Worm (Caenorhabditis elegans): ENCODE data around the gene sqv-8.

DNA sequence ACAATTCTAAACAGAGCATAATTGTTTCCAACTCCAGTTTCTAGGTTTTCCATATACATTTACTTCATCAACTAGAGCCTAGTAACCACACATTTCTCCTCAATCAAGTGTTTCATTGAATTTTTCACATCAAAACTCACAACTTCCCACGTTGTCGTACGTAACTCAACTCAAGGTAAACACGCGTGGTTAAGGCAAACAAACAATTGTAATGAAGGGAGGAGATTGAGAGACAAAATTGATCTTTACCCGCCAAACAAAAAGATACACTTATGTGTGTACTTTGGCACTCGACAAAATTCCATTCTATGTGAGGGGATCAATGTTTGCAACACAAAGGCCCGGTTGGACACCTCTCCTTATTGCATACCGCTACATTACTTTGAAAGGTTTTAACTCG, 41.4 kb upstream of the sqv-8 start, which contains the start of gene nhr-19:
- TF ChIP-seq lin-13 (GFP tag; optimal IDR thresholded peaks at IDR 0.05) (no peak), lin-38 (GFP tag; IDR thresholded peaks at IDR 0.05) (no peak), fkh-10 (GFP tag; optimal IDR thresholded peaks at IDR 0.05) (no peak), zip-2 (tag; optimal IDR thresholded peaks at IDR 0.05) (no peak), R02D3.7 (tag; optimal IDR thresholded peaks at IDR 0.05) (no peak), mxl-3 (GFP tag; optimal IDR thresholded peaks at IDR 0.05) (peak; percentile 33)
